Fruit fly (Drosophila melanogaster): ENCODE results near the gene CG8128.

DNA sequence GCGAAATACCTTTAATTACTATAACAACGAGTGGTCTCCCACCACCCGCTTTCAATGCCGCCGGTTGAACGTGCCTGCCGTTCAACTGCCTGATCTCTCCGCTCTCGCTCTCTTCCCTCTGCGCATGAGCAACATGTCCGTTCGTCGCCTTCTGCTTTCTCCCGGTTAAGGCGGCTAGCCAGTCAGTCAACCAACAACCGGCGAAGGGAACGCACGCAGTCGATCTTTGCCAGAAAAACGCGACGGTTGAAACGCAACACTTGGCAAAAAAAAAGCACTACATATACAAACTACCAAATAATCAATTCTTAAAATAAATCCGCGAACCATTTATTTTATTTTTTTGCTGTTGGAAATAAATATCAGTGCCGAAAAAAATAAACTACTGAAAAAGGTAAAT is 22.0 kb upstream of the CG8128 start, which contains the start of gene CG12708:
- TF ChIP-seq Lpt (GFP tag; optimal IDR thresholded peaks at IDR 0.05) (no peak), topi (GFP tag; optimal IDR thresholded peaks at IDR 0.05) (peak; percentile 38), dac (GFP tag; optimal IDR thresholded peaks at IDR 0.05) (no peak), net (GFP tag; optimal IDR thresholded peaks at IDR 0.05) (peak; percentile 37), Hr4 (GFP tag; optimal IDR thresholded peaks at IDR 0.05) (no peak), CG1621 (tag; optimal IDR thresholded peaks at IDR 0.05) (peak; percentile 26), Sox15 (GFP tag; optimal IDR thresholded peaks at IDR 0.05) (no peak), achi (GFP tag; optimal IDR thresholded peaks at IDR 0.05) (no peak), CG8119 (GFP tag; IDR thresholded peaks at IDR 0.05) (peak; percentile 29; the same call in 1 of the 3 replicates), CG10669 (GFP tag; optimal IDR thresholded peaks at IDR 0.05) (no peak), ss (GFP tag; optimal IDR thresholded peaks at IDR 0.05) (peak; percentile 18 to 50)
